Fruit fly (Drosophila melanogaster) ovary, adult (tissue): ENCODE results near the gene Sgs5.

Experiments used
- CG17801 ChIP-seq: fragments of 200-800 bp; optimal IDR thresholded peaks from 2 replicates; lab custom pipeline; 2019; ENCODE audit warnings: missing biosample characterization, mild to moderate bottlenecking, missing genetic modification characterization, moderate library complexity; ENCODE audit not compliant: partially characterized antibody

Gene Sgs5

dm6 chr3R:17599695-17600094, 4.5 kb downstream of the Sgs5 start:
- TF ChIP-seq CG17801 (GFP tag; lab: Kevin White, UChicago) = no peak

- TF ChIP-seq CG17801 (GFP tag; lab: Kevin White, UChicago) = no peak
These were observed 6.7 kb downstream of the Sgs5 start for dm6 chr3R:17601866-17602265.

- no peak for TF ChIP-seq CG17801 (GFP tag; lab: Kevin White, UChicago)
These were observed 7.8 kb downstream of the Sgs5 start for dm6 chr3R:17602974-17603373.

- no peak for TF ChIP-seq CG17801 (GFP tag; lab: Kevin White, UChicago)
These were observed 8.6 kb downstream of the Sgs5 start for dm6 chr3R:17603717-17604116.

- TF ChIP-seq CG17801 (GFP tag; lab: Kevin White, UChicago) = no peak
These were observed 9.2 kb downstream of the Sgs5 start for dm6 chr3R:17604198-17604879.

dm6 chr3R:17604880-17605667, 9.9 kb downstream of the Sgs5 start:
- TF ChIP-seq CG17801 (GFP tag; lab: Kevin White, UChicago) = no peak

- TF ChIP-seq CG17801 (GFP tag; lab: Kevin White, UChicago) = no peak
These were observed 10.7 kb downstream of the Sgs5 start, which contains the start of gene sll for dm6 chr3R:17605872-17606271. TSS of gene sll (plus strand) at chr3R:17606106.

- no peak for TF ChIP-seq CG17801 (GFP tag; lab: Kevin White, UChicago)
These were observed 13.9 kb downstream of the Sgs5 start, which contains the start of gene CG14329 for dm6 chr3R:17609059-17609458. TSS of gene CG14329 (plus strand) at chr3R:17609359.

dm6 chr3R:17611411-17611810, 16.2 kb downstream of the Sgs5 start, which contains the start of gene Edg91:
TSS of gene Edg91 (minus strand) at chr3R:17611511.
- no peak for TF ChIP-seq CG17801 (GFP tag; lab: Kevin White, UChicago)

- no peak for TF ChIP-seq CG17801 (GFP tag; lab: Kevin White, UChicago)
These were observed 16.7 kb downstream of the Sgs5 start for dm6 chr3R:17611836-17612235.

- no peak for TF ChIP-seq CG17801 (GFP tag; lab: Kevin White, UChicago)
These were observed 17.4 kb downstream of the Sgs5 start, which contains the start of gene CG34281 for dm6 chr3R:17612587-17612986. TSS of gene CG34281 (plus strand) at chr3R:17612887.

dm6 chr3R:17613549-17613948, 18.4 kb downstream of the Sgs5 start, which contains the start of gene CG14327:
TSS of gene CG14327 (plus strand) at chr3R:17613709.
- no peak for TF ChIP-seq CG17801 (GFP tag; lab: Kevin White, UChicago)

- no peak for TF ChIP-seq CG17801 (GFP tag; lab: Kevin White, UChicago)
These were observed 19.9 kb downstream of the Sgs5 start for dm6 chr3R:17615076-17615475.

dm6 chr3R:17615746-17616145, 20.6 kb downstream of the Sgs5 start:
- no peak for TF ChIP-seq CG17801 (GFP tag; lab: Kevin White, UChicago)

- no peak for TF ChIP-seq CG17801 (GFP tag; lab: Kevin White, UChicago)
These were observed 21.4 kb downstream of the Sgs5 start for dm6 chr3R:17616541-17616940.
